Fruit fly (Drosophila melanogaster): ENCODE results near the gene CG17593.

The CG17593 gene

DNA sequence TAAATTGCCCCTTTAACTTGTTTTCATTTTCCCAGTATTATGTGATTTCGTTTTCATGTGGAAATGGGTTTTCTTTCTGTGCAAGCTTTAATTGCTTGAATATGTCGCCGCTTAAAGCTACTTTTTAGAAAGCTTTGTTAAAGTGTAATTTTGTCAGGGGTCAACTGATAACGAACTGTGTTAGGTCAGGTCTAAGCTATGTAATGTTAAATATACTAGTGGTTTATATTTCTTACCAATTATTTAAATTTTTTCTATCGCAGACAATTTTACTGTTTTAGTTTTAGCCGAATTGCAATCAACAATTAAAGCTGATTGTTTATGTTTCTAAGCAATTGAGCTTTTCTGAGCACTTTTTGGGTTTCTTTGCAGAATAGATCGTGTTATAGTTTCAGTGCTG is 8.3 kb upstream of the CG17593 start:
- TF ChIP-seq CG3919 (GFP tag; optimal IDR thresholded peaks at IDR 0.05): no peak
- TF ChIP-seq CG8319 (GFP tag; optimal IDR thresholded peaks at IDR 0.05): no peak
- TF ChIP-seq Gug (GFP tag; IDR thresholded peaks at IDR 0.05): no peak
- TF ChIP-seq Ets21C (GFP tag; optimal IDR thresholded peaks at IDR 0.05): no peak
- TF ChIP-seq CG7368 (GFP tag; optimal IDR thresholded peaks at IDR 0.05): no peak
- no peak for TF ChIP-seq CG15336 (GFP tag; IDR thresholded peaks at IDR 0.05)
- TF ChIP-seq fd85E (GFP tag; optimal IDR thresholded peaks at IDR 0.05): no peak
- TF ChIP-seq topi (GFP tag; optimal IDR thresholded peaks at IDR 0.05): no peak
- no peak for TF ChIP-seq acj6 (GFP tag; optimal IDR thresholded peaks at IDR 0.05)
- TF ChIP-seq CG9139 (GFP tag; optimal IDR thresholded peaks at IDR 0.05): no peak

DNA sequence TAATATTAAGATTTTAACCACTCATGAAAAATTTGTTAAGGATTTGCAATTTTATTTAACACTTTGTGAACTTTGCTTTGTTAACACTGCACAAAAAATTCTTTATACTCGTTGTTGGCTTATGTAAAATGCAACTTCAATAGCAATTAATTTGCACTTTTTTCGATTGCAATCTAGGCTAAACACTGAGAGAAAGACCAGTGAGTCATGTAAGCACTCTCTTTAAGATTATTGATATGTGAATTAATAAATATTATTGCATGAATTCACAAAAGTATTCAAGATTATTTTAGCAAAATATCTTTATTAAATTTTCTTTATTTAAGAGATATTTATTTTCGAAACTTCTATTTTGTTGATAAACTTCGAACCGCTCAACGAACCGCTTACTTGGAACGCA is 7.9 kb upstream of the CG17593 start:
- TF ChIP-seq vri (GFP tag; optimal IDR thresholded peaks at IDR 0.05) (no peak), CG8119 (GFP tag; IDR thresholded peaks at IDR 0.05) (0 out of 3 replicates have a peak, but pooled peaks have one; percentile 15), ss (GFP tag; optimal IDR thresholded peaks at IDR 0.05) (no peak), OdsH (GFP tag; optimal IDR thresholded peaks at IDR 0.05) (peak; percentile 16), CG8632 (GFP tag; optimal IDR thresholded peaks at IDR 0.05) (no peak), Eip78C (GFP tag) (peak; percentile 28), eg (GFP tag; IDR thresholded peaks at IDR 0.05) (peak; percentile 66; the same call in 1 of the 3 replicates), Hr4 (GFP tag; optimal IDR thresholded peaks at IDR 0.05) (peak; percentile 49)

- TF ChIP-seq Hr38 (GFP tag; optimal IDR thresholded peaks at IDR 0.05): no peak
- TF ChIP-seq salr (GFP tag; optimal IDR thresholded peaks at IDR 0.05): no peak
- no peak for TF ChIP-seq CG9139 (GFP tag; optimal IDR thresholded peaks at IDR 0.05)
- no peak for TF ChIP-seq CG6808 (GFP tag; optimal IDR thresholded peaks at IDR 0.05)
- no peak for TF ChIP-seq CG6854 (GFP tag; optimal IDR thresholded peaks at IDR 0.05)
- peak; percentile 77 for TF ChIP-seq svp (GFP tag)
- no peak for TF ChIP-seq CG7368 (GFP tag; optimal IDR thresholded peaks at IDR 0.05)
- no peak for TF ChIP-seq achi (GFP tag; optimal IDR thresholded peaks at IDR 0.05)
- no peak for TF ChIP-seq pdm3 (GFP tag; optimal IDR thresholded peaks at IDR 0.05)
- peak; percentile 40; the same call in 1 of the 3 replicates for TF ChIP-seq CG8119 (GFP tag; IDR thresholded peaks at IDR 0.05)
- TF ChIP-seq spab (GFP tag; optimal IDR thresholded peaks at IDR 0.05): no peak
- no peak for TF ChIP-seq CG6792 (GFP tag; optimal IDR thresholded peaks at IDR 0.05)
- TF ChIP-seq ss (GFP tag; optimal IDR thresholded peaks at IDR 0.05): no peak
- TF ChIP-seq Hr39 (GFP tag; optimal IDR thresholded peaks at IDR 0.05): no peak
- TF ChIP-seq CG8319 (GFP tag; optimal IDR thresholded peaks at IDR 0.05): no peak
- TF ChIP-seq acj6 (GFP tag; optimal IDR thresholded peaks at IDR 0.05): no peak
- no peak for TF ChIP-seq CG11762 (GFP tag; optimal IDR thresholded peaks at IDR 0.05; ENCODE audit: insufficient read depth)
- no peak for TF ChIP-seq net (GFP tag; optimal IDR thresholded peaks at IDR 0.05)
- no peak for TF ChIP-seq Smox (GFP tag; optimal IDR thresholded peaks at IDR 0.05)
- TF ChIP-seq Eip78C (GFP tag): peak; percentile 53
- TF ChIP-seq CG10669 (GFP tag; optimal IDR thresholded peaks at IDR 0.05): no peak
- peak; percentile 46; the same call in 1 of the 2 replicates for TF ChIP-seq Gug (GFP tag; IDR thresholded peaks at IDR 0.05)
- no peak for TF ChIP-seq Eip93F (GFP tag; optimal IDR thresholded peaks at IDR 0.05)
- no peak for TF ChIP-seq CG31627 (GFP tag; optimal IDR thresholded peaks at IDR 0.05)
- TF ChIP-seq fd85E (GFP tag; optimal IDR thresholded peaks at IDR 0.05): no peak
- 0 out of 2 replicates have a peak, but pooled peaks have one; percentile 23 for TF ChIP-seq CG15336 (GFP tag; IDR thresholded peaks at IDR 0.05)
- no peak for TF ChIP-seq dac (GFP tag; optimal IDR thresholded peaks at IDR 0.05)
- no peak for TF ChIP-seq fkh (GFP tag; optimal IDR thresholded peaks at IDR 0.05)
- no peak; the same call in 1 of the 2 replicates for TF ChIP-seq CG11294 (GFP tag; IDR thresholded peaks at IDR 0.05)
- TF ChIP-seq Hr4 (GFP tag; optimal IDR thresholded peaks at IDR 0.05): no peak
- TF ChIP-seq CG8632 (GFP tag; optimal IDR thresholded peaks at IDR 0.05): no peak
- TF ChIP-seq eg (GFP tag; IDR thresholded peaks at IDR 0.05): peak; percentile 36; the same call in 2 of the 3 replicates
- peak; percentile 30 for TF ChIP-seq CG10631 (GFP tag; optimal IDR thresholded peaks at IDR 0.05)
- TF ChIP-seq esn (GFP tag; optimal IDR thresholded peaks at IDR 0.05): no peak
- TF ChIP-seq CG6276 (GFP tag; optimal IDR thresholded peaks at IDR 0.05): no peak
- no peak for TF ChIP-seq CG32006 (GFP tag; optimal IDR thresholded peaks at IDR 0.05)
- no peak for TF ChIP-seq Sox15 (GFP tag; optimal IDR thresholded peaks at IDR 0.05)
- no peak for TF ChIP-seq CG16779 (tag; optimal IDR thresholded peaks at IDR 0.05)
Measured at dm6 chr2L:3507209-3508164, 7.2 kb upstream of the CG17593 start, which contains the start of gene tim. TSS of gene tim (minus strand) at chr2L:3508119.

Measured in whole organism, prepupa.